Worm (Caenorhabditis elegans) whole organism, early embryonic: ENCODE measurements around the gene ZC239.6.
"Not testable (repeated sequence)": the region's sequence is repeated elsewhere in the genome, so short reads cannot be mapped to it uniquely, and the experiment has no call there.

Experiments
- B0310.2 ChIP-seq: sonication (generic microtip); optimal IDR thresholded peaks from 2 replicates; lab custom pipeline; 2016; ENCODE audit warnings: mild to moderate bottlenecking, missing genetic modification characterization, missing compliant biosample characterization
- F13C5.2 ChIP-seq: sonication (generic microtip); optimal IDR thresholded peaks from 2 replicates; lab custom pipeline; 2017; ENCODE audit warnings: mild to moderate bottlenecking, missing genetic modification characterization, inconsistent platforms, missing compliant biosample characterization
- aly-1 ChIP-seq: sonication (generic microtip); optimal IDR thresholded peaks from 2 replicates; lab custom pipeline; 2016; ENCODE audit warnings: missing genetic modification characterization, missing compliant biosample characterization
- ama-1 ChIP-seq: fragments of 150-350 bp; optimal IDR thresholded peaks from 2 replicates; lab custom pipeline; 2014
- ceh-13 ChIP-seq: fragments of 200-800 bp; sonication (Bioruptor generic); optimal IDR thresholded peaks from 2 replicates; lab custom pipeline; 2018; ENCODE audit warnings: mild to moderate bottlenecking, missing genetic modification characterization, missing compliant biosample characterization
- ceh-36 ChIP-seq: sonication (generic microtip); optimal IDR thresholded peaks from 2 replicates; lab custom pipeline; 2016; ENCODE audit warnings: missing genetic modification characterization, inconsistent platforms, missing compliant biosample characterization
- ets-7 ChIP-seq: sonication (generic microtip); optimal IDR thresholded peaks from 2 replicates; lab custom pipeline; 2016; ENCODE audit warnings: missing genotype, missing genetic modification characterization, missing compliant biosample characterization
- flt-1 ChIP-seq: fragments of 200-800 bp; sonication (Bioruptor generic); IDR thresholded peaks from 2 replicates; pipeline ENCODE4 v1.3.6; 2022; ENCODE audit warnings: missing genetic modification characterization, missing compliant biosample characterization
- hmbx-1 ChIP-seq: sonication (generic microtip); optimal IDR thresholded peaks from 2 replicates; lab custom pipeline; 2016; ENCODE audit warnings: mild to moderate bottlenecking, missing genetic modification characterization, missing compliant biosample characterization
- hmg-4 ChIP-seq: fragments of 200-800 bp; sonication (Bioruptor generic); optimal IDR thresholded peaks from 2 replicates; lab custom pipeline; 2018; ENCODE audit warnings: mild to moderate bottlenecking, missing genetic modification characterization, missing compliant biosample characterization
- hnd-1 ChIP-seq: sonication (generic microtip); optimal IDR thresholded peaks from 2 replicates; lab custom pipeline; 2016; ENCODE audit warnings: missing genetic modification characterization, missing compliant biosample characterization
- pes-1 ChIP-seq: fragments of 200-800 bp; sonication (Bioruptor generic); IDR thresholded peaks from 2 replicates; pipeline ENCODE4 v1.3.6; 2022; ENCODE audit warnings: missing genetic modification reagents, missing genetic modification characterization, missing compliant biosample characterization
- scrt-1 ChIP-seq: fragments of 200-800 bp; sonication (Bioruptor generic); IDR thresholded peaks from 2 replicates; pipeline ENCODE4 v1.3.6; 2022; ENCODE audit warnings: missing genetic modification characterization, missing compliant biosample characterization
- sea-1 ChIP-seq: fragments of 200-800 bp; sonication (Bioruptor generic); conservative IDR thresholded peaks from 2 replicates; pipeline ENCODE4 v1.3.6; 2022; ENCODE audit warnings: missing genetic modification characterization, missing compliant biosample characterization
- tbx-11 ChIP-seq: fragments of 200-800 bp; sonication (Bioruptor generic); IDR thresholded peaks from 2 replicates; pipeline ENCODE4 v1.3.6; 2022; ENCODE audit warnings: missing genetic modification characterization, missing compliant biosample characterization
- tbx-37 ChIP-seq: fragments of 200-800 bp; sonication (Bioruptor generic); conservative IDR thresholded peaks from 2 replicates; pipeline ENCODE4 v1.3.6; 2022; ENCODE audit warnings: missing genetic modification reagents, missing genetic modification characterization, missing compliant biosample characterization
- tra-4 ChIP-seq: sonication (generic microtip); optimal IDR thresholded peaks from 2 replicates; lab custom pipeline; 2017; ENCODE audit warnings: missing genetic modification characterization, missing compliant biosample characterization

Gene ZC239.6

DNA sequence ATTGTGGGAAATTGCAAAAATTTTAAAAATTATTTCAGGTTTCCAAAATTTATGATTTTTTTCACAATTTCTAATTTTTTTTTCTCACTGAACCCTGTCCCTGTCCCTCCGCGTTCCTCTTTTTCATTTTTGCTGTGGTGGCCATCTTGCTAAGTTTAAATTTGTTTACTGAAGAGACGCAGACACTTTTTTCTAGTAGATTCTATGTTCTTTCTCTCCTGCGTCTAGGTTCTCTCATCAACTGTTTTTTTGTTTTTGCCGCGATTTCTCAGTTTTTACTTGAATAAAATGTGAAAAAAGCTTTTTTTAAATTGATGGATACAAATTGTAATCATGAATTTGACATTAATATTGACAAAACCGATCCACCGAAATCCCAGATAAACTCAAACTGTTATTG, at the start of gene ZC239.6:
ZC239.6 (plus strand) TSS at position 381 of the 400 bp plus-strand sequence.
- TF ChIP-seq tra-4 (tag; lab: Kevin White, UChicago): no peak
- no peak for TF ChIP-seq ceh-36 (tag; lab: Kevin White, UChicago)

DNA sequence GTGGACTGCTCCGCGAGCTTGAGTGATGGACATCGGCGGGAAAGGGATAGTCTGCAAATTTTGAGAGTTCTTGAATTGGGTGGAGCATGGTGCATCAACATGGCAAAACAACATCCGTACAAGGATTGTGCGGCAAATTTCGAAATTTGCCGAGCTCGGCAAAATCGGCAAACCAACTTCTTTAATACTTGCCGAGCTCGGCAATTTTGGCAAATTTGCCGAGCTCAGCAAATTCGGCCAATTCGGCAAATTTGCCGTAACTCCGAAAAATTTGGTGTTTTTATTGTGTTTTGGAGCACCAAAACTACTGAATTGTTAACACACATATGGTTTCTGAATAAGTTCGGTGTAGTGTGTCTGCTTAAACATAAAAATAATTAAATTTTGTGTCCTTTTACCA, 39.3 kb upstream of the ZC239.6 start, which contains the start of gene fbxc-55:
fbxc-55 (minus strand) TSS at position 101 of the 400 bp plus-strand sequence.
- TF ChIP-seq hmbx-1 (tag; lab: Kevin White, UChicago) (no peak), sea-1 (GFP tag; lab: Robert Waterston, UW) (no peak), F13C5.2 (tag; lab: Kevin White, UChicago) (no peak), ceh-36 (tag; lab: Kevin White, UChicago) (no peak), hnd-1 (tag; lab: Kevin White, UChicago) (no peak), tbx-11 (GFP tag; lab: Robert Waterston, UW) (no peak), ama-1 (lab: Kevin White, UChicago) (no peak), ceh-13 (GFP tag; lab: Kevin White, UChicago) (no peak), flt-1 (GFP tag; lab: Robert Waterston, UW) (no peak), B0310.2 (tag; lab: Kevin White, UChicago) (no peak), aly-1 (tag; lab: Kevin White, UChicago) (no peak), scrt-1 (GFP tag; lab: Robert Waterston, UW) (no peak), hmg-4 (no peak), tra-4 (tag; lab: Kevin White, UChicago) (no peak), pes-1 (GFP tag; lab: Robert Waterston, UW) (no peak), tbx-37 (GFP tag; lab: Robert Waterston, UW) (no peak), ets-7 (no peak)

DNA sequence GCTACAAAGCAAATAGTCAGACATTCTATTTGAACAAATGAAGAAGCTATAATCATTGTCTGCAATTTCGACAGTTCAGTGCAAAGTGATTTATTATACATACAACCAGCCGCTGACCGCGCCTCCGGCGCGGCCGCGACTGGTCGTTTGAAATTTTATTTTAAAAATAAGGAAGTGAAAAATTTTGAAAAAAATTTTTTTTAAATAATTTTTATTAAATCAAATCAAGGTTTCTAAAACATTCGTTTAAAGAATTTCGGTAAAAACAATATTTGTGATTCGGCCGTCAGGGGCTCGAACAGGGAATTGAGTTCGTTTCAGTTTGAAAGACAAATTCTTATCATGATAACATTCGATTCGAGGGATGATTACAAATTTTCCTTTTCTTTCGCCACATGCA, 37.3 kb upstream of the ZC239.6 start, which contains the start of gene Y27F2A.10:
Y27F2A.10 (minus strand) TSS at position 101 of the 400 bp plus-strand sequence.
- TF ChIP-seq flt-1 (GFP tag; lab: Robert Waterston, UW) (no peak), hmbx-1 (tag; lab: Kevin White, UChicago) (no peak), tbx-11 (GFP tag; lab: Robert Waterston, UW) (no peak), ets-7 (no peak), hmg-4 (no peak), tbx-37 (GFP tag; lab: Robert Waterston, UW) (no peak), B0310.2 (tag; lab: Kevin White, UChicago) (no peak), F13C5.2 (tag; lab: Kevin White, UChicago) (no peak), hnd-1 (tag; lab: Kevin White, UChicago) (no peak), tra-4 (tag; lab: Kevin White, UChicago) (no peak), ceh-36 (tag; lab: Kevin White, UChicago) (no peak), pes-1 (GFP tag; lab: Robert Waterston, UW) (no peak), ceh-13 (GFP tag; lab: Kevin White, UChicago) (no peak)

- TF ChIP-seq tbx-37 (GFP tag; lab: Robert Waterston, UW); F13C5.2 (tag; lab: Kevin White, UChicago); ets-7: not testable (repeated sequence)
Observed at ce11 chrII:3177663-3178062, 31.8 kb upstream of the ZC239.6 start, which contains the start of gene sri-40. TSS of gene sri-40 (plus strand) at chrII:3177963.

- TF ChIP-seq tbx-11 (GFP tag; lab: Robert Waterston, UW); ceh-36 (tag; lab: Kevin White, UChicago); ets-7: not testable (repeated sequence)
Observed at ce11 chrII:3183300-3183840, 26.1 kb upstream of the ZC239.6 start, which contains the start of the genes Y27F2A.6 and Y27F2A.8. TSS of gene Y27F2A.6 (minus strand) at chrII:3183400. TSS of gene Y27F2A.8 (plus strand) at chrII:3183790.

ce11 chrII:3184858-3185257, 24.6 kb upstream of the ZC239.6 start, which contains the start of gene sri-78:
TSS of gene sri-78 (plus strand) at chrII:3185158.
- TF ChIP-seq scrt-1 (GFP tag; lab: Robert Waterston, UW); tbx-11 (GFP tag; lab: Robert Waterston, UW); ama-1 (lab: Kevin White, UChicago): not testable (repeated sequence)

ce11 chrII:3185848-3186247, 23.6 kb upstream of the ZC239.6 start:
- TF ChIP-seq sea-1 (GFP tag; lab: Robert Waterston, UW): no peak
- no peak for TF ChIP-seq flt-1 (GFP tag; lab: Robert Waterston, UW)
- TF ChIP-seq ets-7: no peak
- TF ChIP-seq tbx-37 (GFP tag; lab: Robert Waterston, UW): no peak
- TF ChIP-seq ceh-13 (GFP tag; lab: Kevin White, UChicago): no peak
- no peak for TF ChIP-seq pes-1 (GFP tag; lab: Robert Waterston, UW)
- TF ChIP-seq scrt-1 (GFP tag; lab: Robert Waterston, UW): no peak
- no peak for TF ChIP-seq hmg-4
- TF ChIP-seq hnd-1 (tag; lab: Kevin White, UChicago): no peak
- no peak for TF ChIP-seq F13C5.2 (tag; lab: Kevin White, UChicago)
- no peak for TF ChIP-seq ceh-36 (tag; lab: Kevin White, UChicago)

DNA sequence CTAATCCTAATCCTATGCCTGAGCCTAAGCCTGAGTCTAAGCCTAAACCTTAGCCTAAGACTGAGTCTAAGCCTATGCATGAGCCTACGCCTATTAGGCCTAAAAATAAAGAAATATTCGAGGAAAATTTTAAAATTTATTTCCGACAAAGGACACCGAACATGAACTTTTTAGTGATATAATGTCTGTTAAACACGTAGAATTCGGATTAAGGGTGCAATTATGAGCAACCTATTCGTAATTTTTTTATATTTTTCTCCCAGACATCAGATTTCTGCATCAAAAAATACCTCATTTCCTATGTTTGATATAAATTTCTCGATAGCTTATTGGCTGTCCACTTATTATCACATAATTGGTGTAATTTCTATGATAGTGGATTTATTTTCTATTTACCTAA, 20.4 kb upstream of the ZC239.6 start, which contains the start of gene Y27F2A.11:
Y27F2A.11 (plus strand) TSS at position 301 of the 400 bp plus-strand sequence.
- TF ChIP-seq ets-7; hmbx-1 (tag; lab: Kevin White, UChicago); hmg-4: not testable (repeated sequence)
